Fruit fly (Drosophila melanogaster) whole organism, pupa: Measurements from ENCODE around the gene CG10286.

Experiments used
- CG10348 ChIP-seq: fragments of 200-800 bp; sonication (Bioruptor generic); IDR thresholded peaks from 2 replicates; pipeline ENCODE4 v1.3.6; 2022; ENCODE audit warnings: missing biosample characterization, missing genetic modification characterization
- CG12605 ChIP-seq: fragments of 200-800 bp; sonication (Bioruptor generic); IDR thresholded peaks from 2 replicates; pipeline ENCODE4 v1.3.6; 2022; ENCODE audit warnings: missing biosample characterization, missing genetic modification characterization
- CG13204 ChIP-seq: fragments of 200-800 bp; sonication (Bioruptor generic); optimal IDR thresholded peaks from 2 replicates; lab custom pipeline; 2018; ENCODE audit warnings: missing biosample characterization, mild to moderate bottlenecking, missing genetic modification characterization, moderate library complexity
- CG14655 ChIP-seq: fragments of 200-800 bp; sonication (Bioruptor generic); optimal IDR thresholded peaks from 3 replicates; lab custom pipeline; 2017; ENCODE audit warnings: mild to moderate bottlenecking, missing biosample characterization, missing genetic modification reagents, missing genetic modification characterization
- CG15710 ChIP-seq: fragments of 200-800 bp; sonication (Bioruptor generic); optimal IDR thresholded peaks from 2 replicates; lab custom pipeline; 2018; ENCODE audit warnings: missing biosample characterization, mild to moderate bottlenecking, missing genetic modification characterization, moderate library complexity
- CG17806 ChIP-seq: fragments of 200-800 bp; sonication (Bioruptor generic); optimal IDR thresholded peaks from 2 replicates; lab custom pipeline; 2018; ENCODE audit warnings: missing biosample characterization, mild to moderate bottlenecking, missing genetic modification characterization, moderate library complexity
- CG32121 ChIP-seq: fragments of 200-800 bp; sonication (Bioruptor generic); IDR thresholded peaks from 2 replicates; pipeline ENCODE4 v1.3.6; 2022; ENCODE audit warnings: missing biosample characterization, missing genetic modification characterization
- CG34367 ChIP-seq: fragments of 200-800 bp; sonication (Bioruptor generic); optimal IDR thresholded peaks from 2 replicates; lab custom pipeline; 2018; ENCODE audit warnings: missing biosample characterization, mild to moderate bottlenecking, missing genetic modification characterization
- CG4496 ChIP-seq: fragments of 200-800 bp; sonication (Bioruptor generic); IDR thresholded peaks from 3 replicates; pipeline ENCODE4 v1.3.6; 2022; ENCODE audit warnings: missing biosample characterization, missing genetic modification characterization
- CG8159 ChIP-seq: fragments of 200-800 bp; sonication (Bioruptor generic); optimal IDR thresholded peaks from 3 replicates; lab custom pipeline; 2018; ENCODE audit warnings: missing biosample characterization, mild to moderate bottlenecking, missing genetic modification characterization, moderate library complexity
- CG8301 ChIP-seq: fragments of 200-800 bp; sonication (Bioruptor generic); optimal IDR thresholded peaks from 2 replicates; lab custom pipeline; 2018; ENCODE audit warnings: missing biosample characterization, mild to moderate bottlenecking, missing genetic modification characterization
- CG9948 ChIP-seq: fragments of 200-800 bp; sonication (Bioruptor generic); optimal IDR thresholded peaks from 2 replicates; lab custom pipeline; 2018; ENCODE audit warnings: missing biosample characterization, mild to moderate bottlenecking, missing genetic modification characterization, moderate library complexity
- D1 ChIP-seq: fragments of 200-800 bp; sonication (Bioruptor generic); optimal IDR thresholded peaks from 2 replicates; lab custom pipeline; 2018; ENCODE audit warnings: missing biosample characterization, mild to moderate bottlenecking, missing genetic modification characterization, moderate library complexity
- EcR ChIP-seq: fragments of 200-800 bp; sonication (Bioruptor generic); optimal IDR thresholded peaks from 3 replicates; lab custom pipeline; 2019; ENCODE audit warnings: missing biosample characterization, missing genetic modification characterization, mild to moderate bottlenecking, moderate library complexity, missing genetic modification reagents
- Ets98B ChIP-seq: fragments of 200-800 bp; sonication (Bioruptor generic); IDR thresholded peaks from 2 replicates; pipeline ENCODE4 v1.3.6; 2022; ENCODE audit warnings: missing biosample characterization, missing genetic modification characterization
- Pif1A ChIP-seq: fragments of 200-800 bp; sonication (Bioruptor generic); optimal IDR thresholded peaks from 3 replicates; lab custom pipeline; 2016; ENCODE audit warnings: missing biosample characterization, missing genetic modification characterization
- Pif1B ChIP-seq: fragments of 200-800 bp; sonication (Bioruptor generic); optimal IDR thresholded peaks from 3 replicates; lab custom pipeline; 2016; ENCODE audit warnings: missing biosample characterization, missing genetic modification characterization
- Snoo ChIP-seq: fragments of 200-800 bp; sonication (Bioruptor generic); optimal IDR thresholded peaks from 3 replicates; lab custom pipeline; 2017; ENCODE audit warnings: missing biosample characterization, mild to moderate bottlenecking, missing genetic modification characterization, inconsistent platforms
- fd96Ca ChIP-seq: fragments of 200-800 bp; sonication (Bioruptor generic); IDR thresholded peaks from 3 replicates; pipeline ENCODE4 v1.3.6; 2022; ENCODE audit warnings: missing biosample characterization, missing genetic modification characterization
- gl ChIP-seq: fragments of 200-800 bp; sonication (Bioruptor generic); optimal IDR thresholded peaks from 2 replicates; lab custom pipeline; 2018; ENCODE audit warnings: missing biosample characterization, mild to moderate bottlenecking, missing genetic modification characterization
- rn ChIP-seq: fragments of 200-800 bp; sonication (Bioruptor generic); IDR thresholded peaks from 2 replicates; pipeline ENCODE4 v1.3.6; 2022; ENCODE audit warnings: missing biosample characterization, missing genetic modification characterization

CG10286 gene

dm6 chr3R:6405239-6405638, 36.5 kb downstream of the CG10286 start:
- TF ChIP-seq CG14655 (GFP tag; lab: Kevin White, UChicago) = no peak
- TF ChIP-seq CG13204 (GFP tag; lab: Kevin White, UChicago) = peak; percentile 43
- TF ChIP-seq, all 21 proteins: peak for 1

dm6 chr3R:6405674-6406565, 37.2 kb downstream of the CG10286 start, which contains the start of gene Dmtn:
TSS of gene Dmtn (minus strand) at chr3R:6405895.
- TF ChIP-seq CG14655 (GFP tag; lab: Kevin White, UChicago) (peak; percentile 40), fd96Ca (GFP tag; lab: Robert Waterston, UW) (no peak), CG8159 (tag; lab: Kevin White, UChicago) (peak; percentile 9), Pif1B (GFP tag; lab: Kevin White, UChicago) (peak; percentile 33)

dm6 chr3R:6406566-6407098, 37.9 kb downstream of the CG10286 start, which contains the start of gene gpp:
TSS of gene gpp (plus strand) at chr3R:6406855.
- TF ChIP-seq CG8301 (tag; lab: Kevin White, UChicago) (no peak), Snoo (tag; lab: Kevin White, UChicago) (no peak), CG8159 (tag; lab: Kevin White, UChicago) (no peak), CG15710 (tag; lab: Kevin White, UChicago) (no peak), CG4496 (no peak), CG34367 (tag; lab: Kevin White, UChicago) (no peak), CG32121 (GFP tag; lab: Robert Waterston, UW) (no peak), CG10348 (no peak), Ets98B (no peak), CG17806 (tag; lab: Kevin White, UChicago) (no peak), D1 (no peak), rn (GFP tag; lab: Robert Waterston, UW) (no peak), CG9948 (tag; lab: Kevin White, UChicago) (no peak), CG14655 (GFP tag; lab: Kevin White, UChicago) (no peak), gl (tag; lab: Kevin White, UChicago) (peak; percentile 5), Pif1B (GFP tag; lab: Kevin White, UChicago) (peak; percentile 12), fd96Ca (GFP tag; lab: Robert Waterston, UW) (no peak), Pif1A (GFP tag; lab: Kevin White, UChicago) (no peak), EcR (GFP tag; lab: Kevin White, UChicago) (peak; percentile 40), CG13204 (GFP tag; lab: Kevin White, UChicago) (peak; percentile 36), CG12605 (GFP tag; lab: Robert Waterston, UW) (no peak)

dm6 chr3R:6407544-6407943, 38.8 kb downstream of the CG10286 start:
- TF ChIP-seq CG4496 = no peak
- TF ChIP-seq, all 21 proteins: peak for 0

dm6 chr3R:6408467-6408866, 39.7 kb downstream of the CG10286 start:
- TF ChIP-seq CG8301 (tag; lab: Kevin White, UChicago) (no peak), Snoo (tag; lab: Kevin White, UChicago) (no peak), CG10348 (no peak), CG13204 (GFP tag; lab: Kevin White, UChicago) (no peak), fd96Ca (GFP tag; lab: Robert Waterston, UW) (no peak), CG17806 (tag; lab: Kevin White, UChicago) (no peak), CG9948 (tag; lab: Kevin White, UChicago) (no peak), Pif1A (GFP tag; lab: Kevin White, UChicago) (no peak), D1 (no peak), rn (GFP tag; lab: Robert Waterston, UW) (no peak), CG32121 (GFP tag; lab: Robert Waterston, UW) (no peak)

dm6 chr3R:6409153-6409571, 40.4 kb downstream of the CG10286 start:
- TF ChIP-seq CG8159 (tag; lab: Kevin White, UChicago) = peak; percentile 27
- peak; percentile 50 for TF ChIP-seq Ets98B
- TF ChIP-seq CG17806 (tag; lab: Kevin White, UChicago) = no peak
- peak; percentile 26 for TF ChIP-seq CG14655 (GFP tag; lab: Kevin White, UChicago)
- TF ChIP-seq CG12605 (GFP tag; lab: Robert Waterston, UW) = peak; percentile 62
- TF ChIP-seq CG10348 = no peak
- no peak for TF ChIP-seq rn (GFP tag; lab: Robert Waterston, UW)
- TF ChIP-seq EcR (GFP tag; lab: Kevin White, UChicago) = peak; percentile 95
- TF ChIP-seq CG15710 (tag; lab: Kevin White, UChicago) = peak; percentile 29
- peak; percentile 16 for TF ChIP-seq CG8301 (tag; lab: Kevin White, UChicago)
- TF ChIP-seq Snoo (tag; lab: Kevin White, UChicago) = no peak
- no peak for TF ChIP-seq CG9948 (tag; lab: Kevin White, UChicago)
- peak; percentile 10 for TF ChIP-seq Pif1A (GFP tag; lab: Kevin White, UChicago)
- TF ChIP-seq Pif1B (GFP tag; lab: Kevin White, UChicago) = peak; percentile 22
- no peak for TF ChIP-seq D1
- peak; percentile 46; the same call in 2 of the 3 replicates for TF ChIP-seq CG4496
- peak; percentile 53 for TF ChIP-seq CG32121 (GFP tag; lab: Robert Waterston, UW)
- peak; percentile 10 for TF ChIP-seq CG34367 (tag; lab: Kevin White, UChicago)
- TF ChIP-seq fd96Ca (GFP tag; lab: Robert Waterston, UW) = peak; percentile 64; the same call in 1 of the 3 replicates
- peak; percentile 76 for TF ChIP-seq gl (tag; lab: Kevin White, UChicago)
- peak; percentile 72 for TF ChIP-seq CG13204 (GFP tag; lab: Kevin White, UChicago)
